Fruit fly (Drosophila melanogaster) whole organism, embryonic: Measurements from ENCODE around the gene CG7991.
A peak's percentile ranks its signal among the peaks of the same experiment; 100 is the strongest.

Source experiments
- Asciz ChIP-seq: fragments of 200-800 bp; sonication (Bioruptor generic); optimal IDR thresholded peaks from 2 replicates; lab custom pipeline; 2017; ENCODE audit warnings: missing biosample characterization, mild to moderate bottlenecking, missing genetic modification characterization, missing genetic modification reagents
- Blimp-1 ChIP-seq: fragments of 200-800 bp; sonication (Bioruptor generic); optimal IDR thresholded peaks from 3 replicates; lab custom pipeline; 2018; ENCODE audit warnings: missing biosample characterization, missing genetic modification characterization, mild to moderate bottlenecking, moderate library complexity, missing genetic modification reagents
- CG11085 ChIP-seq: fragments of 200-800 bp; sonication (Bioruptor generic); IDR thresholded peaks from 2 replicates; pipeline ENCODE4 v1.3.6; 2022; ENCODE audit warnings: missing biosample characterization, missing genetic modification characterization
- CG11247 ChIP-seq: fragments of 200-800 bp; sonication (Bioruptor generic); IDR thresholded peaks from 2 replicates; pipeline ENCODE4 v1.3.6; 2022; ENCODE audit warnings: missing biosample characterization, missing genetic modification characterization
- CG15479 ChIP-seq: fragments of 200-800 bp; sonication (Bioruptor generic); optimal IDR thresholded peaks from 3 replicates; lab custom pipeline; 2019; ENCODE audit warnings: missing biosample characterization, mild to moderate bottlenecking, missing genetic modification characterization, moderate library complexity
- CG17186 ChIP-seq: fragments of 200-800 bp; sonication (Bioruptor generic); optimal IDR thresholded peaks from 3 replicates; lab custom pipeline; 2017; ENCODE audit warnings: missing biosample characterization, missing genetic modification reagents, missing genetic modification characterization
- CG1792 ChIP-seq: fragments of 200-800 bp; sonication (Bioruptor generic); optimal IDR thresholded peaks from 2 replicates; lab custom pipeline; 2016; ENCODE audit warnings: missing biosample characterization, missing genetic modification characterization
- CG2199 ChIP-seq: fragments of 200-800 bp; sonication (Bioruptor generic); IDR thresholded peaks from 3 replicates; pipeline ENCODE4 v1.3.6; 2022; ENCODE audit warnings: missing biosample characterization, missing genetic modification characterization
- CG2889 ChIP-seq: fragments of 200-800 bp; sonication (Bioruptor generic); IDR thresholded peaks from 3 replicates; pipeline ENCODE4 v1.3.6; 2022; ENCODE audit warnings: missing biosample characterization, missing genetic modification characterization
- CG3995 ChIP-seq: fragments of 200-800 bp; sonication (Bioruptor generic); optimal IDR thresholded peaks from 3 replicates; lab custom pipeline; 2016; ENCODE audit warnings: missing biosample characterization, missing genetic modification characterization
- CG4360 ChIP-seq: fragments of 200-800 bp; sonication (Bioruptor generic); IDR thresholded peaks from 2 replicates; pipeline ENCODE4 v1.3.6; 2022; ENCODE audit warnings: missing biosample characterization, missing genetic modification characterization
- CG4707 ChIP-seq: fragments of 200-800 bp; sonication (Bioruptor generic); optimal IDR thresholded peaks from 2 replicates; lab custom pipeline; 2018; ENCODE audit warnings: missing biosample characterization, mild to moderate bottlenecking, missing genetic modification characterization, moderate library complexity
- CG5953 ChIP-seq: fragments of 200-800 bp; sonication (Bioruptor generic); IDR thresholded peaks from 2 replicates; pipeline ENCODE4 v1.3.6; 2022; ENCODE audit warnings: missing biosample characterization, missing genetic modification characterization
- CG6654 ChIP-seq: fragments of 200-800 bp; sonication (Bioruptor generic); optimal IDR thresholded peaks from 2 replicates; lab custom pipeline; 2017; ENCODE audit warnings: missing biosample characterization, mild to moderate bottlenecking, missing genetic modification characterization
- CG6683 ChIP-seq: fragments of 200-800 bp; sonication (Bioruptor generic); optimal IDR thresholded peaks from 2 replicates; lab custom pipeline; 2017; ENCODE audit warnings: missing biosample characterization, mild to moderate bottlenecking, missing genetic modification characterization, missing genetic modification reagents
- CG6689 ChIP-seq: fragments of 200-800 bp; sonication (Bioruptor generic); IDR thresholded peaks from 2 replicates; pipeline ENCODE4 v1.3.6; 2022; ENCODE audit warnings: missing biosample characterization, missing genetic modification characterization
- CG9437 ChIP-seq: fragments of 200-800 bp; sonication (Bioruptor generic); optimal IDR thresholded peaks from 2 replicates; lab custom pipeline; 2018; ENCODE audit warnings: missing biosample characterization, mild to moderate bottlenecking, missing genetic modification characterization
- CkIIα-i1 ChIP-seq: fragments of 200-800 bp; sonication (Bioruptor generic); IDR thresholded peaks from 2 replicates; pipeline ENCODE4 v1.3.6; 2022; ENCODE audit warnings: missing biosample characterization, missing genetic modification characterization
- D ChIP-seq, 2 experiments: fragments of 200-800 bp in 1 of 2; fragments of >200 bp in 1 of 2; sonication (Bioruptor generic) in 1 of 2; optimal IDR thresholded peaks; 2 replicates in 1 of 2; 3 replicates in 1 of 2; lab custom pipeline; 2017; ENCODE audit warnings: mild to moderate bottlenecking in 1 of 2, missing biosample characterization in 1 of 2, missing genetic modification characterization in 1 of 2, missing genetic modification reagents in 1 of 2
- Fer3 ChIP-seq: fragments of 200-800 bp; sonication (Bioruptor generic); optimal IDR thresholded peaks from 2 replicates; lab custom pipeline; 2018; ENCODE audit warnings: missing biosample characterization, mild to moderate bottlenecking, missing genetic modification characterization, moderate library complexity
- Meics ChIP-seq: fragments of 200-800 bp; sonication (Bioruptor generic); optimal IDR thresholded peaks from 2 replicates; lab custom pipeline; 2017; ENCODE audit warnings: missing biosample characterization, mild to moderate bottlenecking, missing genetic modification characterization
- Mes4 ChIP-seq: fragments of 200-800 bp; sonication (Bioruptor generic); optimal IDR thresholded peaks from 2 replicates; lab custom pipeline; 2016; ENCODE audit warnings: missing biosample characterization, missing genetic modification characterization
- Myb ChIP-seq: fragments of 200-800 bp; sonication (Bioruptor generic); optimal IDR thresholded peaks from 2 replicates; lab custom pipeline; 2016; ENCODE audit warnings: missing biosample characterization, missing genetic modification characterization
- NK7.1 ChIP-seq: fragments of 200-800 bp; sonication (Bioruptor generic); optimal IDR thresholded peaks from 3 replicates; lab custom pipeline; 2016; ENCODE audit warnings: missing biosample characterization, missing genetic modification characterization
- Nf-YB ChIP-seq: fragments of 200-800 bp; sonication (Bioruptor generic); optimal IDR thresholded peaks from 3 replicates; lab custom pipeline; 2019; ENCODE audit warnings: missing biosample characterization, mild to moderate bottlenecking, missing genetic modification characterization, moderate library complexity
- Opbp ChIP-seq: fragments of 200-800 bp; sonication (Bioruptor generic); IDR thresholded peaks from 3 replicates; pipeline ENCODE4 v1.3.6; 2022; ENCODE audit warnings: missing biosample characterization, missing genetic modification characterization; ENCODE audit not compliant: partially characterized antibody
- abd-A ChIP-seq: fragments of 200-800 bp; sonication (Bioruptor generic); optimal IDR thresholded peaks from 3 replicates; lab custom pipeline; 2019; ENCODE audit warnings: missing biosample characterization, mild to moderate bottlenecking, missing genetic modification characterization, moderate library complexity
- az2 ChIP-seq: fragments of 200-800 bp; sonication (Bioruptor generic); optimal IDR thresholded peaks from 3 replicates; lab custom pipeline; 2016; ENCODE audit warnings: missing biosample characterization, missing genetic modification characterization
- br ChIP-seq: fragments of >200 bp; optimal IDR thresholded peaks from 2 replicates; lab custom pipeline; 2017
- cg ChIP-seq: fragments of 200-800 bp; sonication (Bioruptor generic); optimal IDR thresholded peaks from 3 replicates; lab custom pipeline; 2019; ENCODE audit warnings: missing biosample characterization, mild to moderate bottlenecking, missing genetic modification characterization, moderate library complexity
- chinmo ChIP-seq: fragments of 200-800 bp; sonication (Bioruptor generic); IDR thresholded peaks from 4 replicates; pipeline ENCODE4 v1.3.6; 2022; ENCODE audit warnings: missing biosample characterization, missing genetic modification characterization; ENCODE audit not compliant: partially characterized antibody
- gcm ChIP-seq: fragments of 200-800 bp; sonication (Bioruptor generic); optimal IDR thresholded peaks from 2 replicates; lab custom pipeline; 2019; ENCODE audit warnings: missing biosample characterization, mild to moderate bottlenecking, missing genetic modification characterization, moderate library complexity
- gsb ChIP-seq: fragments of 200-800 bp; sonication (Bioruptor generic); IDR thresholded peaks from 2 replicates; pipeline ENCODE4 v1.3.6; 2022; ENCODE audit warnings: missing biosample characterization, missing genetic modification characterization
- lilli ChIP-seq: fragments of 200-800 bp; sonication (Bioruptor generic); optimal IDR thresholded peaks from 3 replicates; lab custom pipeline; 2016; ENCODE audit warnings: missing biosample characterization, missing genetic modification characterization
- lola ChIP-seq, 3 experiments: fragments of >200 bp in 2 of 3; fragments of 200-800 bp in 1 of 3; sonication (Bioruptor generic) in 1 of 3; optimal IDR thresholded peaks; 2 replicates each; lab custom pipeline; 2017 to 2019; ENCODE audit warnings: missing biosample characterization in 3 of 3, missing genetic modification characterization in 3 of 3, mild to moderate bottlenecking in 1 of 3, moderate library complexity in 1 of 3
- nau ChIP-seq: fragments of 200-800 bp; sonication (Bioruptor generic); optimal IDR thresholded peaks from 3 replicates; lab custom pipeline; 2017; ENCODE audit warnings: missing biosample characterization, mild to moderate bottlenecking, missing genetic modification characterization, missing genetic modification reagents
- pho ChIP-seq: fragments of 200-800 bp; sonication (Bioruptor generic); optimal IDR thresholded peaks from 2 replicates; lab custom pipeline; 2016; ENCODE audit warnings: missing biosample characterization, missing genetic modification characterization
- schlank ChIP-seq: fragments of 200-800 bp; sonication (Bioruptor generic); optimal IDR thresholded peaks from 2 replicates; lab custom pipeline; 2018; ENCODE audit warnings: missing biosample characterization, mild to moderate bottlenecking, missing genetic modification characterization
- sd ChIP-seq: fragments of 200-800 bp; sonication (Bioruptor generic); optimal IDR thresholded peaks from 3 replicates; lab custom pipeline; 2018; ENCODE audit warnings: missing biosample characterization, mild to moderate bottlenecking, missing genetic modification characterization, moderate library complexity
- sim ChIP-seq: fragments of 200-800 bp; sonication (Bioruptor generic); IDR thresholded peaks from 2 replicates; pipeline ENCODE4 v1.3.6; 2022; ENCODE audit warnings: missing biosample characterization, missing genetic modification characterization
- ssp ChIP-seq: fragments of 200-800 bp; sonication (Bioruptor generic); IDR thresholded peaks from 2 replicates; pipeline ENCODE4 v1.3.6; 2022; ENCODE audit warnings: missing biosample characterization, missing genetic modification characterization
- stc ChIP-seq: fragments of 200-800 bp; sonication (Bioruptor generic); IDR thresholded peaks from 2 replicates; pipeline ENCODE4 v1.3.6; 2022; ENCODE audit warnings: missing biosample characterization, missing genetic modification characterization
- yki ChIP-seq: fragments of >200 bp; optimal IDR thresholded peaks from 3 replicates; lab custom pipeline; 2018
- z ChIP-seq: fragments of 200-800 bp; sonication (Bioruptor generic); IDR thresholded peaks from 3 replicates; pipeline ENCODE4 v1.3.6; 2022; ENCODE audit warnings: missing biosample characterization, missing genetic modification characterization

The CG7991 gene

DNA sequence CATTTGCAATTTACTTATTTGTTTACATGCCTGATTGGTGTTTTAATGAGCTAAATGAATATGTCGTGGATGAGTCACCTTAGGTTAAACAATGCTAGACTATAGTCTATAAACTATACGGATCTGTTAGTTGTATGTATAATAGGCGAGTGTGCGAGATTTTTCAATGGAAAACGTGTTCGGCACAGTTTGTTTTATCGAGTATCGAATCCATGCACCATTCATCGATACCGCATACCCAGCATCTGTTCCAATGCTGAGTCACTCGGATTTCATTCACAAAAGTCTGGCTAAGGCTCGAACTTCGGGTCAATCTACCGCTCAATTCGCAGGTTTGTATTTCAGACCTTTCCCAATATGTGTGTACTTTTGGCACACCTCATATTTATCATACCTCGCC, 52.9 kb downstream of the CG7991 start:
- TF ChIP-seq CG2199 (GFP tag; lab: Robert Waterston, UW): 0 out of 3 replicates have a peak, but pooled peaks have one; percentile 56
- no peak for TF ChIP-seq Nf-YB (GFP tag; lab: Kevin White, UChicago)
- peak; percentile 56 for TF ChIP-seq CG15479 (GFP tag; lab: Kevin White, UChicago)
- no peak for TF ChIP-seq pho

DNA sequence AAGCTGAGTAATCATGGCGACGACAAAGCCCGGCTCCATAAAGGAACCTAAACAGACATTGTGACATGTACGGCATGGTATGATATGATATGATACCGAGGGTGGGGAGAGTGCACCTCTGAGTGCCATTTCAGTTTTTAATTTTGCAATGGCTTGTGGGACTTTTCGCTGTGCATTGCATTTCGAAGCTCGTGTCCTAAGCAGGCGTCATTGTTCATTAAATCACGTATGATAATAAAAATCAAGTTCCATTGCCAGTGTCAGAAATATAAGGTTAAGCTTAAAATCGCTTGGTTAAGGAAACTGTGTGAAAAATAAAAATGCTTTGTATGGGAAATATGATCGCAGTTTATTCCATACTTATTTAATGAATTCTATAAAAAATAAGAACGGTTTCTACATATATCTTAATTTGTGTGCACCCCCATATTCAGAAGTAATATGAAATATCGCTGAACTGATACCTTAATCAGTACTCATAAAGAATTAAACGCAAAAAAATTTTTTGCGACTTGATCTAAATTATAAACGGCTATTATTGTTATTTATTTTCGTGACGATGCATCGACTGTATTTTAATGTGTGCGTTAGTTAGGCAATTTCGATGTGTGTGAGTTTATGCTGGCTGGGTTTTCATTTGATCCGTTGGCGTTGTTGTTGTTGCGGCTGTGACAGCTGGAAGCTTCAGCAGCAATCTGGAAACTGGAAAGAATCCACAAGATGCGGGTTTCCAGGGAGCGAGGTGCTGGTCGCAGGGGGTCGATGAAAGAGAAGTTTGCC, 55.1 kb downstream of the CG7991 start:
- TF ChIP-seq CG2199 (GFP tag; lab: Robert Waterston, UW) (0 out of 3 replicates have a peak, but pooled peaks have one; percentile 20), CG4360 (GFP tag; lab: Robert Waterston, UW) (peak; percentile 69), CG17186 (GFP tag; lab: Kevin White, UChicago) (no peak), Opbp (GFP tag; lab: Robert Waterston, UW) (peak; percentile 16; the same call in 1 of the 3 replicates), gsb (GFP tag; lab: Robert Waterston, UW) (no peak), CG6689 (no peak), ssp (GFP tag; lab: Robert Waterston, UW) (no peak), gcm (peak; percentile 96), sim (no peak), abd-A (tag; lab: Kevin White, UChicago) (no peak), nau (GFP tag; lab: Kevin White, UChicago) (no peak)

DNA sequence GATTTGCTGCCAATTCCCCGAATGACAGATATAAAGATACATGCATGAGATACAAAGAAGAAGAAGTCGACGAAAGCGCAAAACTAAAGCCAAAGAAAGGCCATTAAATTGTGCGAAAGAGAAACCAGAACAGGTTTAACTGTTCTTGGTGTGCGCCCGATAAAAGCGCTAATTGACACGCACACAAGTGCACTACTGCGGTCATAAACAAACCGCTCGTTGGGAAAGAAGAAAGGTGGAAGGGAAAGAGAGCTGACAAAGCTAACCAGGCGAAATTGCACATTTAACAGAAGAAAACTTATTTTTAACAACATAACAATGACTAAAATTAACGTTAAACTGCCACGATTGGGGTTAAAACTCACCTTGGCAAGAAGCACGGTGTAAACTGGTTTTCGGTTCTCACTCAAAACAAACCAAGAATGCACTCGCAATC, 55.7 kb downstream of the CG7991 start:
- TF ChIP-seq lilli (GFP tag; lab: Kevin White, UChicago): no peak
- TF ChIP-seq schlank: no peak
- TF ChIP-seq chinmo (GFP tag; lab: Robert Waterston, UW): peak; percentile 70; the same call in 1 of the 4 replicates
- no peak for TF ChIP-seq lola (GFP tag; optimal IDR thresholded peaks at IDR 0.05; lab: Kevin White, UChicago)
- peak; percentile 8 for TF ChIP-seq gcm
- TF ChIP-seq CG4360 (GFP tag; lab: Robert Waterston, UW): peak; percentile 1; the same call in 1 of the 2 replicates
- peak; percentile 48 for TF ChIP-seq cg (GFP tag; lab: Kevin White, UChicago)
- TF ChIP-seq Blimp-1 (GFP tag; lab: Kevin White, UChicago): peak; percentile 43
- 0 out of 2 replicates have a peak, but pooled peaks have one; percentile 12 for TF ChIP-seq CG5953 (GFP tag; lab: Robert Waterston, UW)
- peak; percentile 15 for TF ChIP-seq sd (tag; lab: Kevin White, UChicago)
- no peak for TF ChIP-seq CG4707
- TF ChIP-seq az2 (GFP tag; lab: Kevin White, UChicago): no peak
- peak; percentile 82 for TF ChIP-seq z (GFP tag; lab: Robert Waterston, UW)
- TF ChIP-seq, all 482 proteins: peak for 8

DNA sequence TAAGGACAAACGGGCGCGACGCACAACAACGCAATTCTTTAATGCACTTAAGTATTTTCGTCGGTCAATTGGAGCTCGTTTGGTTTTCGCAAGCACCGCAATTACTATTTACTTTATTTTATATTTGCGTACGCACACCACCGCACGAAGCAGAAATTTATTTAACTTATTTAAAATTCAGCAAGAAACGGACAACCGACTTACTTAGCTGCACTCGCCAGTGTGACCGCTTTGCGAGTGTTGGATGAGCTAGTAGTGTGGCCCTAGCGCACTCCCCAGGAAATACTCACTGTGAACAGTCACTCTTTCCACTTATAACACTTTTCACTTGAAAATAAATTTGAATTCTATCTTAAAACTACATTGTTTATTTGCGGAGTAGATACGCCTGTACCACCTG, 56.4 kb downstream of the CG7991 start, which contains the start of gene drpr:
TSS of gene drpr (minus strand) at position 235 of the 400 bp plus-strand sequence.
- no peak for TF ChIP-seq Meics
- TF ChIP-seq NK7.1: peak; percentile 11
- TF ChIP-seq Myb (GFP tag; lab: Kevin White, UChicago): peak; percentile 72
- TF ChIP-seq yki (lab: Kevin White, UChicago): no peak
- TF ChIP-seq Mes4 (GFP tag; lab: Kevin White, UChicago): peak; percentile 19
- TF ChIP-seq CG11085 (GFP tag; lab: Robert Waterston, UW): no peak
- TF ChIP-seq br: no peak
- TF ChIP-seq CG1792 (GFP tag; lab: Kevin White, UChicago): no peak
- no peak for TF ChIP-seq CG6683 (GFP tag; lab: Kevin White, UChicago)
- no peak for TF ChIP-seq Asciz (GFP tag; lab: Kevin White, UChicago)
- TF ChIP-seq CG2889 (GFP tag; lab: Robert Waterston, UW): no peak
- no peak for TF ChIP-seq D (optimal IDR thresholded peaks at IDR 0.05; lab: Kevin White, UChicago)
- no peak for TF ChIP-seq D (GFP tag; optimal IDR thresholded peaks at IDR 0.05; lab: Kevin White, UChicago)
- no peak for TF ChIP-seq Blimp-1 (GFP tag; lab: Kevin White, UChicago)
- no peak for TF ChIP-seq Fer3
- TF ChIP-seq CG11247 (GFP tag; lab: Robert Waterston, UW): no peak
- TF ChIP-seq stc (GFP tag; lab: Robert Waterston, UW): no peak; the same call in 1 of the 2 replicates
- peak; percentile 99 for TF ChIP-seq CG3995 (GFP tag; lab: Kevin White, UChicago)
- TF ChIP-seq CG9437 (GFP tag; lab: Kevin White, UChicago): no peak
- TF ChIP-seq CG6654 (GFP tag; lab: Kevin White, UChicago): no peak
- no peak for TF ChIP-seq CkIIα-i1 (GFP tag; lab: Robert Waterston, UW)
